Fruit fly (Drosophila melanogaster): ENCODE data around the gene CG43922.

CG43922 gene

DNA sequence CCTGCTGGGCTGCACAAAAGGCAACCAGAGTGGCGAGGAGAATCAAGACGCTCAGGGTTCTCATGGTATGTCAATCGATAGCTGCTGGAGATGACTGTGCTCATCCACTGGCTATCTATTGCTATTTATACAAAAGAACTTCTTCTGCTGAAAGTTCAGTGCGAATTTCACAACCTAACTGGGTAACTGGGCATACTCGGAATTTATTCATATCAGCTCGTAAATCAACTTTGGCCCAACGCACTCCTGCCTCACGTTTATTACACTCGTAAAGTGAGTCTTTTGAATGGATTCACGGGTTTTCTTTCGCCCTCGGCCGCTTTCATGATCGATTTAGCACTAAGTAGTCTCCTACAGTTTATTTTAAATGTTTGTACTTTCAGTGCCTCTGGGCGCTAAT, 44.2 kb downstream of the CG43922 start, which contains the start of gene CG13983:
Gene CG13983, minus strand, starts transcription at position 101 of the 400 bp plus-strand sequence.
- no peak for TF ChIP-seq CTCF (optimal IDR thresholded peaks at IDR 0.05)
- TF ChIP-seq CG8478 (optimal IDR thresholded peaks at IDR 0.05) = no peak

DNA sequence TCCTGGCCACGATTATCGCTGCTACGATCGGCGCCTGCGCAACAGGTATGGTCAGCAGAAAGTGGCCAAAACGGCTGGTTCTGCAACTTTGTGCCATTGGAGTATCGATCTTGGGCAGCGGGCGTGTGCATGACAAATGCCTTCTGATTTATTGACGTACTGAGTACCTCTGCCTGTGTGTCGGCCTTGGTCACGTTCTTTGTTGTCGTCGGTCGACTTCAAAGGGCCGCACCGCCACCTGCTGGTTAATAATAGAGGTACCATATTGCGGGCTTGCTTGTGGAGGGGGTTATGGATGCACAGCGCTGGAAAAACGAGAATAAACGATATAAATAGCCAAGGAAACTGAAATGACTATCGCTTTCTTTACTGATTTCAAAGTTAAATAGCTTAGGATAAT, 48.9 kb downstream of the CG43922 start:
- TF ChIP-seq CTCF (optimal IDR thresholded peaks at IDR 0.05) = peak; percentile 16 to 20
- TF ChIP-seq CG8478 (optimal IDR thresholded peaks at IDR 0.05) = no peak

Data from S2 (cell line).